Fruit fly (Drosophila melanogaster) whole organism, wandering third instar larva: ENCODE data around the gene LManIII.

Experiments used
- Dfd ChIP-seq: fragments of >200 bp; optimal IDR thresholded peaks from 2 replicates; lab custom pipeline; 2017; ENCODE audit warnings: missing biosample characterization, missing genetic modification characterization
- Dif ChIP-seq: fragments of 200-275, 200-300 bp; sonication (Bioruptor generic); optimal IDR thresholded peaks from 2 replicates; lab custom pipeline; 2018; ENCODE audit warnings: missing biosample characterization, missing genetic modification characterization; ENCODE audit not compliant: partially characterized antibody
- Myc ChIP-seq: fragments of >200 bp; optimal IDR thresholded peaks from 2 replicates; lab custom pipeline; 2017
- Sp1 ChIP-seq: fragments of 200-800 bp; sonication (Bioruptor generic); optimal IDR thresholded peaks from 3 replicates; lab custom pipeline; 2019; ENCODE audit warnings: missing biosample characterization, mild to moderate bottlenecking, missing genetic modification characterization, moderate library complexity
- Vsx2 ChIP-seq: fragments of 200-300, 225-300 bp; sonication (Bioruptor generic); optimal IDR thresholded peaks from 2 replicates; lab custom pipeline; 2018; ENCODE audit warnings: missing biosample characterization, missing genetic modification characterization; ENCODE audit not compliant: partially characterized antibody
- ey ChIP-seq: fragments of 200-800 bp; sonication (Bioruptor generic); optimal IDR thresholded peaks from 2 replicates; lab custom pipeline; 2016; ENCODE audit warnings: missing biosample characterization, missing genetic modification characterization
- lola ChIP-seq: fragments of >200 bp; optimal IDR thresholded peaks from 2 replicates; lab custom pipeline; 2017; ENCODE audit warnings: missing biosample characterization, missing genetic modification characterization
- tai ChIP-seq: sonication (Bioruptor generic); optimal IDR thresholded peaks from 2 replicates; lab custom pipeline; 2016; ENCODE audit warnings: missing biosample characterization, missing genetic modification characterization

DNA sequence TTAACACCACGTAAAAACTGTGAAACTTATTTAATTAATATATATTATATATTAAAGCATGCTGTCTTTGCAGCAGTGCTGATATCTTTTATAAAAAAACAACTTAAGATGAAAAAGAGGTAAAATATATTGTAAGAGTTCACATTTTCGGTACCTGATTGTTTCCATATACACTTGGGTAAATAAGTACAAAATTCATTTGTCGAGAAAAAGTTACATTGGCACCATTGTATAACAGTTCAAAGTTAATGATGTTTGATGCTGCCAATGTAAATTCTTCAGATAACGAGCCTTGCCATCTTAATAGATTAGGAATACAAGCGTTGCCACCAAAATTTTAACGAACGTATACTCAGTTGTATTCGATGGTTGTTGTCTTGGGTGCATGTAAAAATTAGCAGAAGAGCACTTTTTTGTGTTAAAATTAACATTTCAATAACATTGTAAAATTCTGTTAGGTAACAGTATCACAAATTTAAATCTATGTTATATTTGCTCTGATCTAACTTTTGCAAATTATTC is 27.7 kb downstream of the LManIII start:
- TF ChIP-seq Dfd (GFP tag; lab: Kevin White, UChicago), result no peak
- no peak for TF ChIP-seq lola (GFP tag; lab: Kevin White, UChicago)
- no peak for TF ChIP-seq ey (GFP tag; lab: Kevin White, UChicago)
- TF ChIP-seq Vsx2 (GFP tag; lab: Kevin White, UChicago), result no peak
- no peak for TF ChIP-seq Sp1
- no peak for TF ChIP-seq Dif (GFP tag; lab: Kevin White, UChicago)
- TF ChIP-seq Myc, result peak; percentile 88
- no peak for TF ChIP-seq tai (GFP tag; lab: Kevin White, UChicago)
